1 fruit fly cellular context compared by ENCODE assay signal in the genomic region with DNA sequence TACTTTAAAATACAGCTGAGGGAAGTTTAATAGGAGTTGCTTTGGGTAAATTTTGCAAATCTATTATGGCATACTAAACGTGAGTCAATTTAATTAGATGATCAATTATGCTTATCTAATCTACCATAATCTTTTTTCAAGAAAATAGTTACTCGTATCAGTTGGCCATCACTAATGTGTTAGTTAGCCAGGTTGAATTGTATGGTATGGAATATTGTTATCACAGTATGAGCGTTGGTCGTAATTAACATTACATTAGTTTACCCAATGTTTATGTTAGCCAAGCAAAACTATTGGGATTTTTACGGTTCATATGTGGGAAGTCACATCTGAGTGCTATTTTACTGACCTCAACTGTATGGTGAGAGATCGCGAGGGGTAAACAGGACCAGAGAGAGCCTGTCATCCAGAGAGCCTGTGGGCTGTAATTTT.
TF ChIP-seq lines count a peak whose summit lies in the region.

No protein-coding gene starts in this region.

TF ChIP-seq in whole organism, embryonic, 481 proteins besides CTCF, POLR2A, EP300 and RAD21 (continued from another document and continues in another):
- peak; percentile 71 for TF ChIP-seq Mes4 (GFP tag; optimal IDR thresholded peaks at IDR 0.05; lab: Kevin White, UChicago)
- TF ChIP-seq Chrac-16 (GFP tag; optimal IDR thresholded peaks at IDR 0.05; lab: Kevin White, UChicago), result peak; percentile 75
- TF ChIP-seq CG12236 (GFP tag; optimal IDR thresholded peaks at IDR 0.05; lab: Kevin White, UChicago), result peak; percentile 83
- no peak for TF ChIP-seq Oaz (GFP tag; IDR thresholded peaks at IDR 0.05; lab: Robert Waterston, UW)
- TF ChIP-seq Abd-B (GFP tag; optimal IDR thresholded peaks at IDR 0.05; lab: Kevin White, UChicago), result peak; percentile 60
- TF ChIP-seq CG12942 (GFP tag; optimal IDR thresholded peaks at IDR 0.05; lab: Kevin White, UChicago), result peak; percentile 54
- TF ChIP-seq CG17186 (GFP tag; optimal IDR thresholded peaks at IDR 0.05; lab: Kevin White, UChicago), result peak; percentile 40
- peak; percentile 54 for TF ChIP-seq maf-S (GFP tag; optimal IDR thresholded peaks at IDR 0.05; lab: Kevin White, UChicago)
- peak; percentile 48 for TF ChIP-seq grn (GFP tag; optimal IDR thresholded peaks at IDR 0.05; lab: Kevin White, UChicago)
- TF ChIP-seq Max (GFP tag; optimal IDR thresholded peaks at IDR 0.05; lab: Kevin White, UChicago), result peak; percentile 62
- peak; percentile 6 for TF ChIP-seq CG13123 (GFP tag; optimal IDR thresholded peaks at IDR 0.05; lab: Kevin White, UChicago)
- TF ChIP-seq Fer1 (GFP tag; optimal IDR thresholded peaks at IDR 0.05; lab: Kevin White, UChicago), result peak; percentile 55
- peak; percentile 69 for TF ChIP-seq CG6254 (GFP tag; optimal IDR thresholded peaks at IDR 0.05; lab: Kevin White, UChicago)
- TF ChIP-seq pan (optimal IDR thresholded peaks at IDR 0.05; lab: Kevin White, UChicago), result no peak
- peak in 1 of 2 experiments; percentile 43 for TF ChIP-seq pan (GFP tag; optimal IDR thresholded peaks at IDR 0.05 in 1 of 2, IDR thresholded peaks at IDR 0.05 in 1 of 2)
- peak; percentile 27 for TF ChIP-seq CG9817 (tag; optimal IDR thresholded peaks at IDR 0.05; lab: Kevin White, UChicago)
- TF ChIP-seq abd-A (tag; optimal IDR thresholded peaks at IDR 0.05; lab: Kevin White, UChicago), result no peak
- TF ChIP-seq oc (tag; optimal IDR thresholded peaks at IDR 0.05; lab: Kevin White, UChicago), result peak; percentile 5
- TF ChIP-seq Neu2 (GFP tag; optimal IDR thresholded peaks at IDR 0.05; lab: Kevin White, UChicago; ENCODE audit: borderline replicate concordance), result peak; percentile 69
- peak in 1 of 3 experiments; percentile 95 for TF ChIP-seq lola (GFP tag; optimal IDR thresholded peaks at IDR 0.05; lab: Kevin White, UChicago)
- TF ChIP-seq ham (GFP tag; IDR thresholded peaks at IDR 0.05; lab: Robert Waterston, UW), result no peak
- peak in 1 of 3 experiments; percentile 51 for TF ChIP-seq Stat92E (GFP tag; optimal IDR thresholded peaks at IDR 0.05; lab: Kevin White, UChicago)
- peak; percentile 77 for TF ChIP-seq grau (tag; optimal IDR thresholded peaks at IDR 0.05; lab: Kevin White, UChicago)
- no peak for TF ChIP-seq mld (GFP tag; IDR thresholded peaks at IDR 0.05; lab: Robert Waterston, UW; ENCODE audit: partially characterized antibody)
- TF ChIP-seq sqz (GFP tag; optimal IDR thresholded peaks at IDR 0.05; lab: Kevin White, UChicago), result peak; percentile 60
- peak; percentile 65 for TF ChIP-seq CG9609 (GFP tag; optimal IDR thresholded peaks at IDR 0.05; lab: Kevin White, UChicago)
- peak; percentile 72 for TF ChIP-seq CG1529 (GFP tag; optimal IDR thresholded peaks at IDR 0.05; lab: Kevin White, UChicago)
- TF ChIP-seq slou (GFP tag; optimal IDR thresholded peaks at IDR 0.05; lab: Kevin White, UChicago), result no peak
- peak; percentile 53 for TF ChIP-seq Xbp1 (GFP tag; optimal IDR thresholded peaks at IDR 0.05; lab: Kevin White, UChicago)
- TF ChIP-seq CG6689 (GFP tag; IDR thresholded peaks at IDR 0.05; lab: Robert Waterston, UW), result peak; percentile 54
- peak; percentile 98 for TF ChIP-seq sens (GFP tag; lab: Kevin White, UChicago)
- peak; percentile 63 for TF ChIP-seq CG12155 (GFP tag; optimal IDR thresholded peaks at IDR 0.05; lab: Kevin White, UChicago)
- TF ChIP-seq CG6854 (GFP tag; optimal IDR thresholded peaks at IDR 0.05; lab: Kevin White, UChicago), result peak; percentile 24
- TF ChIP-seq ERR (GFP tag; optimal IDR thresholded peaks at IDR 0.05; lab: Kevin White, UChicago), result peak; percentile 20
- TF ChIP-seq so (GFP tag; IDR thresholded peaks at IDR 0.05; lab: Robert Waterston, UW), result no peak
- no peak for TF ChIP-seq CkIIα-i1 (GFP tag; IDR thresholded peaks at IDR 0.05; lab: Robert Waterston, UW)
- peak; percentile 85 for TF ChIP-seq gem (tag; optimal IDR thresholded peaks at IDR 0.05; lab: Kevin White, UChicago)
- peak; percentile 84 for TF ChIP-seq chn (GFP tag; optimal IDR thresholded peaks at IDR 0.05; lab: Kevin White, UChicago)
- peak; percentile 62 for TF ChIP-seq Sox100B (GFP tag; optimal IDR thresholded peaks at IDR 0.05; lab: Kevin White, UChicago)
- peak; percentile 75 for TF ChIP-seq CG30403 (GFP tag; optimal IDR thresholded peaks at IDR 0.05; lab: Kevin White, UChicago)
- TF ChIP-seq sug (tag; optimal IDR thresholded peaks at IDR 0.05; lab: Kevin White, UChicago), result peak; percentile 53
- TF ChIP-seq CG34422 (GFP tag; IDR thresholded peaks at IDR 0.05; lab: Robert Waterston, UW), result no peak
- peak; percentile 94 for TF ChIP-seq CG18262 (tag; optimal IDR thresholded peaks at IDR 0.05; lab: Kevin White, UChicago)
- TF ChIP-seq Pdp1 (GFP tag; optimal IDR thresholded peaks at IDR 0.05; lab: Kevin White, UChicago), result peak; percentile 69 to 79
- TF ChIP-seq Atf3 (GFP tag; optimal IDR thresholded peaks at IDR 0.05; lab: Kevin White, UChicago), result peak; percentile 74
- peak; percentile 73 for TF ChIP-seq bab2 (GFP tag; optimal IDR thresholded peaks at IDR 0.05; lab: Kevin White, UChicago)
- no peak for TF ChIP-seq vnd (GFP tag; IDR thresholded peaks at IDR 0.05; lab: Robert Waterston, UW; ENCODE audit: partially characterized antibody)
- TF ChIP-seq CG15601 (tag; optimal IDR thresholded peaks at IDR 0.05; lab: Kevin White, UChicago), result peak; percentile 49
- no peak for TF ChIP-seq ranshi (GFP tag; IDR thresholded peaks at IDR 0.05; lab: Robert Waterston, UW)
- TF ChIP-seq mam (GFP tag; optimal IDR thresholded peaks at IDR 0.05; lab: Kevin White, UChicago), result peak; percentile 51
- peak; percentile 96 for TF ChIP-seq CG15696 (tag; optimal IDR thresholded peaks at IDR 0.05; lab: Kevin White, UChicago)
- peak; percentile 66 for TF ChIP-seq Antp (GFP tag; optimal IDR thresholded peaks at IDR 0.05; lab: Kevin White, UChicago)
- TF ChIP-seq pum (GFP tag; optimal IDR thresholded peaks at IDR 0.05; lab: Kevin White, UChicago), result peak; percentile 80
- TF ChIP-seq twi (tag; optimal IDR thresholded peaks at IDR 0.05; lab: Kevin White, UChicago), result peak; percentile 69
- TF ChIP-seq ewg (GFP tag; optimal IDR thresholded peaks at IDR 0.05; lab: Kevin White, UChicago), result peak; percentile 44
- peak; percentile 37; the same call in 1 of the 2 replicates for TF ChIP-seq CG9215 (GFP tag; IDR thresholded peaks at IDR 0.05; lab: Robert Waterston, UW)
- TF ChIP-seq CG5245 (GFP tag; optimal IDR thresholded peaks at IDR 0.05; lab: Kevin White, UChicago), result peak; percentile 60
- peak; percentile 80 for TF ChIP-seq CG4424 (GFP tag; optimal IDR thresholded peaks at IDR 0.05; lab: Kevin White, UChicago)
- peak; percentile 95 for TF ChIP-seq CG9727 (GFP tag; optimal IDR thresholded peaks at IDR 0.05; lab: Kevin White, UChicago)
- peak; percentile 78 for TF ChIP-seq shn (GFP tag; optimal IDR thresholded peaks at IDR 0.05; lab: Kevin White, UChicago)
- TF ChIP-seq sd (tag; optimal IDR thresholded peaks at IDR 0.05; lab: Kevin White, UChicago), result peak; percentile 6
- peak in 1 of 2 experiments; percentile 62 for TF ChIP-seq bsh (GFP tag; optimal IDR thresholded peaks at IDR 0.05; lab: Kevin White, UChicago)
- TF ChIP-seq CG18764 (GFP tag; optimal IDR thresholded peaks at IDR 0.05; lab: Kevin White, UChicago), result peak; percentile 64
- peak; percentile 61 for TF ChIP-seq Six4 (GFP tag; optimal IDR thresholded peaks at IDR 0.05; lab: Kevin White, UChicago)
- peak; percentile 76; the same call in 2 of the 3 replicates for TF ChIP-seq zfh1 (GFP tag; IDR thresholded peaks at IDR 0.05; lab: Robert Waterston, UW)
- no peak for TF ChIP-seq sc (optimal IDR thresholded peaks at IDR 0.05; lab: Kevin White, UChicago)
- TF ChIP-seq sc (GFP tag; optimal IDR thresholded peaks at IDR 0.05; lab: Kevin White, UChicago), result peak; percentile 75
- peak; percentile 77 for TF ChIP-seq Atf-2 (GFP tag; optimal IDR thresholded peaks at IDR 0.05; lab: Kevin White, UChicago)
- peak; percentile 63 for TF ChIP-seq Nf-YB (GFP tag; optimal IDR thresholded peaks at IDR 0.05; lab: Kevin White, UChicago)
- peak; percentile 83 for TF ChIP-seq row (GFP tag; IDR thresholded peaks at IDR 0.05; lab: Robert Waterston, UW)
- peak; percentile 4 for TF ChIP-seq CG4707 (GFP tag; optimal IDR thresholded peaks at IDR 0.05; lab: Kevin White, UChicago)
- TF ChIP-seq CG15011 (GFP tag; optimal IDR thresholded peaks at IDR 0.05; lab: Kevin White, UChicago), result peak; percentile 31
- peak; percentile 80 for TF ChIP-seq Elba2 (GFP tag; optimal IDR thresholded peaks at IDR 0.05; lab: Kevin White, UChicago)
- TF ChIP-seq phol (tag; optimal IDR thresholded peaks at IDR 0.05; lab: Kevin White, UChicago), result peak; percentile 85
- peak; percentile 32 for TF ChIP-seq NfI (GFP tag; optimal IDR thresholded peaks at IDR 0.05; lab: Kevin White, UChicago)
- TF ChIP-seq lmd (GFP tag; IDR thresholded peaks at IDR 0.05; lab: Robert Waterston, UW), result peak; percentile 59
- TF ChIP-seq ro (GFP tag; IDR thresholded peaks at IDR 0.05; lab: Robert Waterston, UW), result no peak; the same call in 1 of the 2 replicates
- TF ChIP-seq BtbVII (GFP tag; optimal IDR thresholded peaks at IDR 0.05; lab: Kevin White, UChicago), result peak; percentile 44
- no peak for TF ChIP-seq CG7963 (GFP tag; IDR thresholded peaks at IDR 0.05; lab: Robert Waterston, UW; ENCODE audit: partially characterized antibody)
- TF ChIP-seq gcm2 (GFP tag; optimal IDR thresholded peaks at IDR 0.05; lab: Kevin White, UChicago), result peak; percentile 19
- peak; percentile 28 for TF ChIP-seq corto (GFP tag; optimal IDR thresholded peaks at IDR 0.05; lab: Kevin White, UChicago)
- peak; percentile 74 for TF ChIP-seq CG8388 (GFP tag; optimal IDR thresholded peaks at IDR 0.05; lab: Kevin White, UChicago)
- peak; percentile 68 for TF ChIP-seq ind (GFP tag; optimal IDR thresholded peaks at IDR 0.05; lab: Kevin White, UChicago)
- TF ChIP-seq CG12391 (tag; optimal IDR thresholded peaks at IDR 0.05; lab: Kevin White, UChicago), result peak; percentile 84
- TF ChIP-seq CG2120 (GFP tag; optimal IDR thresholded peaks at IDR 0.05; lab: Kevin White, UChicago), result peak; percentile 61
- TF ChIP-seq CG30431 (GFP tag; optimal IDR thresholded peaks at IDR 0.05; lab: Kevin White, UChicago), result peak; percentile 76
- no peak for TF ChIP-seq salm (tag; optimal IDR thresholded peaks at IDR 0.05; lab: Kevin White, UChicago)
- peak; percentile 13 for TF ChIP-seq CG4854 (GFP tag; optimal IDR thresholded peaks at IDR 0.05; lab: Kevin White, UChicago)
- 0 out of 2 replicates have a peak, but pooled peaks have one; percentile 40 for TF ChIP-seq klu (GFP tag; IDR thresholded peaks at IDR 0.05; lab: Robert Waterston, UW)
- TF ChIP-seq lilli (GFP tag; optimal IDR thresholded peaks at IDR 0.05; lab: Kevin White, UChicago), result peak; percentile 73
- TF ChIP-seq prd (optimal IDR thresholded peaks at IDR 0.05; lab: Kevin White, UChicago), result no peak
- TF ChIP-seq prd (GFP tag; IDR thresholded peaks at IDR 0.05; lab: Robert Waterston, UW), result peak; percentile 80
- TF ChIP-seq CG16779 (GFP tag; IDR thresholded peaks at IDR 0.05; lab: Robert Waterston, UW), result no peak
- peak; percentile 47 for TF ChIP-seq cato (GFP tag; optimal IDR thresholded peaks at IDR 0.05; lab: Kevin White, UChicago; ENCODE audit: borderline replicate concordance)
- TF ChIP-seq HLH3B (GFP tag; IDR thresholded peaks at IDR 0.05; lab: Robert Waterston, UW), result peak; percentile 31; the same call in 1 of the 2 replicates
- peak; percentile 72 for TF ChIP-seq CG18599 (GFP tag; optimal IDR thresholded peaks at IDR 0.05; lab: Kevin White, UChicago)
- 0 out of 2 replicates have a peak, but pooled peaks have one; percentile 19 for TF ChIP-seq CG32767 (GFP tag; IDR thresholded peaks at IDR 0.05; lab: Robert Waterston, UW)
- peak; percentile 18 for TF ChIP-seq CG3995 (GFP tag; optimal IDR thresholded peaks at IDR 0.05; lab: Kevin White, UChicago)
- peak; percentile 30 for TF ChIP-seq Bteb2 (GFP tag; optimal IDR thresholded peaks at IDR 0.05; lab: Kevin White, UChicago)
- TF ChIP-seq pzg (GFP tag; optimal IDR thresholded peaks at IDR 0.05; lab: Kevin White, UChicago), result no peak
- no peak for TF ChIP-seq HLH4C (GFP tag; IDR thresholded peaks at IDR 0.05; lab: Robert Waterston, UW; ENCODE audit: partially characterized antibody)
- TF ChIP-seq TFAM (GFP tag; optimal IDR thresholded peaks at IDR 0.05; lab: Kevin White, UChicago), result no peak
- peak; percentile 15 for TF ChIP-seq sima (GFP tag; optimal IDR thresholded peaks at IDR 0.05; lab: Kevin White, UChicago)
- TF ChIP-seq dpn (GFP tag; optimal IDR thresholded peaks at IDR 0.05; lab: Kevin White, UChicago), result peak; percentile 64 to 72
- no peak for TF ChIP-seq ato (GFP tag; IDR thresholded peaks at IDR 0.05; lab: Robert Waterston, UW; ENCODE audit: partially characterized antibody)
- peak; percentile 7 for TF ChIP-seq Dek (tag; optimal IDR thresholded peaks at IDR 0.05; lab: Kevin White, UChicago)
- TF ChIP-seq CG2875 (GFP tag; optimal IDR thresholded peaks at IDR 0.05; lab: Kevin White, UChicago), result peak; percentile 35
- peak; percentile 83 for TF ChIP-seq fd102C (GFP tag; optimal IDR thresholded peaks at IDR 0.05; lab: Kevin White, UChicago)
- 0 out of 2 replicates have a peak, but pooled peaks have one; percentile 16 for TF ChIP-seq ssp (GFP tag; IDR thresholded peaks at IDR 0.05; lab: Robert Waterston, UW)
- peak; percentile 55 for TF ChIP-seq CG12744 (GFP tag; optimal IDR thresholded peaks at IDR 0.05; lab: Kevin White, UChicago)
- TF ChIP-seq repo (GFP tag; optimal IDR thresholded peaks at IDR 0.05; lab: Kevin White, UChicago), result peak; percentile 55
- peak; percentile 67 for TF ChIP-seq CG8089 (GFP tag; optimal IDR thresholded peaks at IDR 0.05; lab: Kevin White, UChicago)
- TF ChIP-seq unpg (GFP tag; optimal IDR thresholded peaks at IDR 0.05; lab: Kevin White, UChicago), result peak; percentile 71
- peak; percentile 39 for TF ChIP-seq CG12769 (tag; optimal IDR thresholded peaks at IDR 0.05; lab: Kevin White, UChicago)
- TF ChIP-seq CG1603 (tag; optimal IDR thresholded peaks at IDR 0.05; lab: Kevin White, UChicago), result peak; percentile 81
- TF ChIP-seq Hr3 (GFP tag; optimal IDR thresholded peaks at IDR 0.05; lab: Kevin White, UChicago), result peak; percentile 76
- no peak for TF ChIP-seq bbx (GFP tag; IDR thresholded peaks at IDR 0.05; lab: Robert Waterston, UW; ENCODE audit: partially characterized antibody)
- TF ChIP-seq CG2116 (GFP tag; optimal IDR thresholded peaks at IDR 0.05; lab: Kevin White, UChicago), result peak; percentile 42
- TF ChIP-seq CG17829 (tag; optimal IDR thresholded peaks at IDR 0.05; lab: Kevin White, UChicago), result peak; percentile 90
- peak; percentile 51 for TF ChIP-seq HmgZ (tag; optimal IDR thresholded peaks at IDR 0.05; lab: Kevin White, UChicago)
- no peak for TF ChIP-seq CG7745 (tag; optimal IDR thresholded peaks at IDR 0.05; lab: Kevin White, UChicago)
- peak; percentile 22; the same call in 1 of the 2 replicates for TF ChIP-seq peb (GFP tag; IDR thresholded peaks at IDR 0.05; lab: Robert Waterston, UW)
- peak; percentile 73 for TF ChIP-seq CG1233 (GFP tag; optimal IDR thresholded peaks at IDR 0.05; lab: Kevin White, UChicago)
